Fruit fly (Drosophila melanogaster): Measurements from ENCODE around the gene CG34129.

The CG34129 gene

dm6 chr3R:26172040-26172439, 19.0 kb downstream of the CG34129 start (continued):
- TF ChIP-seq NfI (GFP tag; optimal IDR thresholded peaks at IDR 0.05), result peak; percentile 33
- TF ChIP-seq Drgx (GFP tag; IDR thresholded peaks at IDR 0.05), result no peak
- TF ChIP-seq jing (GFP tag; optimal IDR thresholded peaks at IDR 0.05), result no peak
- TF ChIP-seq ttk (GFP tag; IDR thresholded peaks at IDR 0.05), result peak; percentile 62
- TF ChIP-seq CG15514 (GFP tag; optimal IDR thresholded peaks at IDR 0.05), result peak; percentile 65
- no peak for TF ChIP-seq Dp (GFP tag; optimal IDR thresholded peaks at IDR 0.05)
- no peak for TF ChIP-seq Bteb2 (GFP tag; optimal IDR thresholded peaks at IDR 0.05)
- no peak for TF ChIP-seq Blimp-1 (GFP tag; optimal IDR thresholded peaks at IDR 0.05)
- no peak for TF ChIP-seq disco-r (GFP tag; optimal IDR thresholded peaks at IDR 0.05)
- no peak for TF ChIP-seq CrebB (tag; optimal IDR thresholded peaks at IDR 0.05)
- TF ChIP-seq CG7963 (GFP tag; IDR thresholded peaks at IDR 0.05; ENCODE audit: partially characterized antibody), result no peak
- TF ChIP-seq bcd (GFP tag; optimal IDR thresholded peaks at IDR 0.05), result peak; percentile 56
- TF ChIP-seq CG6654 (GFP tag; optimal IDR thresholded peaks at IDR 0.05), result no peak
- peak; percentile 38 for TF ChIP-seq PHDP (tag; optimal IDR thresholded peaks at IDR 0.05)
- TF ChIP-seq da (GFP tag; optimal IDR thresholded peaks at IDR 0.05), result no peak
- TF ChIP-seq Ssrp (tag; optimal IDR thresholded peaks at IDR 0.05), result no peak
- TF ChIP-seq Dad (GFP tag; optimal IDR thresholded peaks at IDR 0.05), result peak; percentile 28
- no peak for TF ChIP-seq CG3838 (GFP tag; optimal IDR thresholded peaks at IDR 0.05)
- peak; percentile 65; the same call in 2 of the 3 replicates for TF ChIP-seq tgo (GFP tag; IDR thresholded peaks at IDR 0.05)
- TF ChIP-seq CTCF (GFP tag; optimal IDR thresholded peaks at IDR 0.05), result no peak
- peak; percentile 5 for TF ChIP-seq D19B (GFP tag; optimal IDR thresholded peaks at IDR 0.05)
- no peak for TF ChIP-seq GATAe (GFP tag; conservative IDR thresholded peaks at IDR 0.05)
- no peak for TF ChIP-seq Jarid2 (GFP tag; optimal IDR thresholded peaks at IDR 0.05)
- no peak for TF ChIP-seq kay (GFP tag; optimal IDR thresholded peaks at IDR 0.05)
- TF ChIP-seq ro (GFP tag; IDR thresholded peaks at IDR 0.05), result no peak
- no peak for TF ChIP-seq Dip2 (GFP tag; IDR thresholded peaks at IDR 0.05)
- TF ChIP-seq CG5180 (GFP tag; optimal IDR thresholded peaks at IDR 0.05), result peak; percentile 35
- peak; percentile 20 for TF ChIP-seq CG8281 (tag; optimal IDR thresholded peaks at IDR 0.05)
- TF ChIP-seq CG5245 (GFP tag; optimal IDR thresholded peaks at IDR 0.05), result peak; percentile 46
- TF ChIP-seq CG3065 (GFP tag; optimal IDR thresholded peaks at IDR 0.05), result no peak
- no peak for TF ChIP-seq CG2889 (GFP tag; IDR thresholded peaks at IDR 0.05)
- TF ChIP-seq Atf-2 (GFP tag; optimal IDR thresholded peaks at IDR 0.05), result no peak
- no peak for TF ChIP-seq psq (GFP tag; optimal IDR thresholded peaks at IDR 0.05)
- 0 out of 2 replicates have a peak, but pooled peaks have one; percentile 27 for TF ChIP-seq CG17612 (GFP tag; IDR thresholded peaks at IDR 0.05)
- TF ChIP-seq CG1647 (GFP tag; optimal IDR thresholded peaks at IDR 0.05), result no peak
- TF ChIP-seq CG17361 (GFP tag; IDR thresholded peaks at IDR 0.05), result no peak
- no peak; the same call in 1 of the 2 replicates for TF ChIP-seq Rfx (GFP tag; IDR thresholded peaks at IDR 0.05)
- no peak for TF ChIP-seq CG17186 (GFP tag; optimal IDR thresholded peaks at IDR 0.05)
- peak; percentile 4 for TF ChIP-seq CG4854 (GFP tag; optimal IDR thresholded peaks at IDR 0.05)
- 0 out of 2 replicates have a peak, but pooled peaks have one; percentile 18 for TF ChIP-seq esg (GFP tag; conservative IDR thresholded peaks at IDR 0.05)
- peak; percentile 68 for TF ChIP-seq CG6854 (GFP tag; optimal IDR thresholded peaks at IDR 0.05)
- TF ChIP-seq so (GFP tag; IDR thresholded peaks at IDR 0.05), result no peak
- TF ChIP-seq pum (GFP tag; optimal IDR thresholded peaks at IDR 0.05), result peak; percentile 7
- TF ChIP-seq CG3281 (GFP tag; optimal IDR thresholded peaks at IDR 0.05), result peak; percentile 74
- peak; percentile 68 for TF ChIP-seq CG13894 (tag; optimal IDR thresholded peaks at IDR 0.05)
- peak; percentile 22 for TF ChIP-seq CG9876 (GFP tag; optimal IDR thresholded peaks at IDR 0.05)
- TF ChIP-seq luna (GFP tag; optimal IDR thresholded peaks at IDR 0.05), result no peak
- TF ChIP-seq CG11093 (GFP tag; IDR thresholded peaks at IDR 0.05), result no peak
- TF ChIP-seq Rx (GFP tag; IDR thresholded peaks at IDR 0.05), result peak; percentile 37; the same call in 1 of the 2 replicates
- no peak for TF ChIP-seq YL-1 (GFP tag; optimal IDR thresholded peaks at IDR 0.05)
- no peak for TF ChIP-seq pho (GFP tag; optimal IDR thresholded peaks at IDR 0.05)
- TF ChIP-seq Adf1 (GFP tag; IDR thresholded peaks at IDR 0.05), result peak; percentile 22; the same call in 1 of the 2 replicates

All from whole organism, embryonic.